Fruit fly (Drosophila melanogaster) whole organism, prepupa: ENCODE data around the gene btl.
A peak's percentile ranks its signal among the peaks of the same experiment; 100 is the strongest.

Experiments
- CG10631 ChIP-seq: fragments of 200-800 bp; sonication (Bioruptor generic); optimal IDR thresholded peaks from 2 replicates; lab custom pipeline; 2016; ENCODE audit warnings: missing biosample characterization, missing genetic modification characterization
- CG10669 ChIP-seq: fragments of 200-800 bp; sonication (Bioruptor generic); optimal IDR thresholded peaks from 3 replicates; lab custom pipeline; 2018; ENCODE audit warnings: missing biosample characterization, mild to moderate bottlenecking, missing genetic modification characterization, moderate library complexity
- CG11294 ChIP-seq: fragments of 200-800 bp; sonication (Bioruptor generic); IDR thresholded peaks from 2 replicates; pipeline ENCODE4 v1.3.6; 2022; ENCODE audit warnings: missing biosample characterization, missing genetic modification characterization
- CG11762 ChIP-seq: fragments of 200-800 bp; sonication (Bioruptor generic); optimal IDR thresholded peaks from 3 replicates; lab custom pipeline; 2016; ENCODE audit warnings: missing biosample characterization, missing genetic modification characterization; ENCODE audit not compliant: insufficient read depth
- CG15336 ChIP-seq: fragments of 200-800 bp; sonication (Bioruptor generic); IDR thresholded peaks from 2 replicates; pipeline ENCODE4 v1.3.6; 2022; ENCODE audit warnings: missing biosample characterization, missing genetic modification characterization
- CG3032 ChIP-seq: fragments of 200-800 bp; optimal IDR thresholded peaks from 2 replicates; lab custom pipeline; 2019; ENCODE audit warnings: missing biosample characterization, mild to moderate bottlenecking, missing genetic modification characterization, moderate library complexity
- CG32006 ChIP-seq: fragments of 200-800 bp; sonication (Bioruptor generic); optimal IDR thresholded peaks from 3 replicates; lab custom pipeline; 2017; ENCODE audit warnings: missing biosample characterization, mild to moderate bottlenecking, missing genetic modification characterization
- CG34406 ChIP-seq: fragments of 200-800 bp; sonication (Bioruptor generic); optimal IDR thresholded peaks from 3 replicates; lab custom pipeline; 2016; ENCODE audit warnings: missing biosample characterization, missing genetic modification characterization
- CG6163 ChIP-seq: fragments of 200-800 bp; sonication (Bioruptor generic); IDR thresholded peaks from 3 replicates; pipeline ENCODE4 v1.3.6; 2022; ENCODE audit warnings: missing biosample characterization, missing genetic modification characterization
- CG6276 ChIP-seq: fragments of 200-800 bp; sonication (Bioruptor generic); optimal IDR thresholded peaks from 2 replicates; lab custom pipeline; 2017; ENCODE audit warnings: missing biosample characterization, mild to moderate bottlenecking, missing genetic modification characterization
- CG6808 ChIP-seq: fragments of 200-800 bp; sonication (Bioruptor generic); optimal IDR thresholded peaks from 3 replicates; lab custom pipeline; 2017; ENCODE audit warnings: missing biosample characterization, missing genetic modification characterization, mild to moderate bottlenecking, moderate library complexity, missing genetic modification reagents
- CG8119 ChIP-seq: fragments of 200-800 bp; sonication (Bioruptor generic); IDR thresholded peaks from 3 replicates; pipeline ENCODE4 v1.3.6; 2022; ENCODE audit warnings: missing biosample characterization, missing genetic modification characterization
- CG8319 ChIP-seq: fragments of 200-800 bp; sonication (Bioruptor generic); optimal IDR thresholded peaks from 3 replicates; lab custom pipeline; 2016; ENCODE audit warnings: missing biosample characterization, missing genetic modification characterization
- CG8632 ChIP-seq: fragments of 200-800 bp; sonication (Bioruptor generic); optimal IDR thresholded peaks from 3 replicates; lab custom pipeline; 2016; ENCODE audit warnings: missing biosample characterization, missing genetic modification characterization
- CG9139 ChIP-seq: fragments of 200-800 bp; sonication (Bioruptor generic); optimal IDR thresholded peaks from 3 replicates; lab custom pipeline; 2017; ENCODE audit warnings: missing biosample characterization, mild to moderate bottlenecking, missing genetic modification characterization
- Eip78C ChIP-seq: fragments of 200-800 bp; sonication (Bioruptor generic); peaks from one replicate; lab custom pipeline; 2016; ENCODE audit warnings: missing biosample characterization, missing genetic modification characterization
- Eip93F ChIP-seq: fragments of 200-800 bp; sonication (Bioruptor generic); optimal IDR thresholded peaks from 2 replicates; lab custom pipeline; 2016; ENCODE audit warnings: missing biosample characterization, mild to moderate bottlenecking, missing genetic modification characterization
- Ets21C ChIP-seq: fragments of 200-800 bp; sonication (Bioruptor generic); optimal IDR thresholded peaks from 3 replicates; lab custom pipeline; 2016; ENCODE audit warnings: missing biosample characterization, missing genetic modification characterization
- Gug ChIP-seq: fragments of 200-800 bp; sonication (Bioruptor generic); IDR thresholded peaks from 2 replicates; pipeline ENCODE4 v1.3.6; 2022; ENCODE audit warnings: missing biosample characterization, missing genetic modification characterization
- Hr38 ChIP-seq: sonication (Bioruptor generic); optimal IDR thresholded peaks from 2 replicates; lab custom pipeline; 2016; ENCODE audit warnings: missing biosample characterization, missing genetic modification characterization
- Hr39 ChIP-seq: fragments of 200-800 bp; sonication (Bioruptor generic); optimal IDR thresholded peaks from 2 replicates; lab custom pipeline; 2016; ENCODE audit warnings: missing biosample characterization, missing genetic modification characterization
- Hr4 ChIP-seq: fragments of 200-800 bp; sonication (Bioruptor generic); optimal IDR thresholded peaks from 3 replicates; lab custom pipeline; 2016; ENCODE audit warnings: missing biosample characterization, missing genetic modification characterization
- Lpt ChIP-seq: fragments of 200-800 bp; sonication (Bioruptor generic); optimal IDR thresholded peaks from 3 replicates; lab custom pipeline; 2016; ENCODE audit warnings: missing biosample characterization, missing genetic modification characterization
- Met ChIP-seq: fragments of 200-800 bp; sonication (Bioruptor generic); optimal IDR thresholded peaks from 3 replicates; lab custom pipeline; 2016; ENCODE audit warnings: missing biosample characterization, missing genetic modification characterization
- OdsH ChIP-seq: fragments of 200-800 bp; sonication (Bioruptor generic); optimal IDR thresholded peaks from 3 replicates; lab custom pipeline; 2016; ENCODE audit warnings: missing biosample characterization, missing genetic modification characterization
- Sox102F ChIP-seq: fragments of 200-800 bp; sonication (Bioruptor generic); optimal IDR thresholded peaks from 2 replicates; lab custom pipeline; 2016; ENCODE audit warnings: missing biosample characterization, mild to moderate bottlenecking, missing genetic modification characterization
- Sox14 ChIP-seq: fragments of 200-800 bp; sonication (Bioruptor generic); optimal IDR thresholded peaks from 3 replicates; lab custom pipeline; 2016; ENCODE audit warnings: missing biosample characterization, missing genetic modification characterization
- Sox15 ChIP-seq: fragments of 200-800 bp; sonication (Bioruptor generic); optimal IDR thresholded peaks from 3 replicates; lab custom pipeline; 2016; ENCODE audit warnings: missing biosample characterization, missing genetic modification characterization
- achi ChIP-seq: fragments of 200-800 bp; sonication (Bioruptor generic); optimal IDR thresholded peaks from 3 replicates; lab custom pipeline; 2016; ENCODE audit warnings: missing biosample characterization, missing genetic modification characterization
- acj6 ChIP-seq: fragments of 200-800 bp; sonication (Bioruptor generic); optimal IDR thresholded peaks from 3 replicates; lab custom pipeline; 2016; ENCODE audit warnings: missing biosample characterization, missing genetic modification characterization
- cyc ChIP-seq: fragments of 200-800 bp; sonication (Bioruptor generic); optimal IDR thresholded peaks from 3 replicates; lab custom pipeline; 2016; ENCODE audit warnings: missing biosample characterization, missing genetic modification characterization
- dac ChIP-seq: fragments of 200-800 bp; sonication (Bioruptor generic); optimal IDR thresholded peaks from 2 replicates; lab custom pipeline; 2017; ENCODE audit warnings: missing biosample characterization, mild to moderate bottlenecking, missing genetic modification characterization
- dsx ChIP-seq: fragments of 200-800 bp; optimal IDR thresholded peaks from 3 replicates; lab custom pipeline; 2019; ENCODE audit warnings: missing biosample characterization, mild to moderate bottlenecking, missing genetic modification characterization, moderate library complexity; ENCODE audit not compliant: poor library complexity, severe bottlenecking
- eg ChIP-seq: fragments of 200-800 bp; sonication (Bioruptor generic); IDR thresholded peaks from 3 replicates; pipeline ENCODE4 v1.3.6; 2022; ENCODE audit warnings: missing biosample characterization, missing genetic modification characterization
- esn ChIP-seq: fragments of 200-800 bp; sonication (Bioruptor generic); optimal IDR thresholded peaks from 2 replicates; lab custom pipeline; 2016; ENCODE audit warnings: missing biosample characterization, mild to moderate bottlenecking, missing genetic modification characterization, moderate library complexity
- fd59A ChIP-seq: fragments of 200-800 bp; sonication (Bioruptor generic); optimal IDR thresholded peaks from 2 replicates; lab custom pipeline; 2017; ENCODE audit warnings: missing biosample characterization, mild to moderate bottlenecking, missing genetic modification characterization, missing genetic modification reagents
- fd85E ChIP-seq: fragments of 200-800 bp; sonication (Bioruptor generic); optimal IDR thresholded peaks from 3 replicates; lab custom pipeline; 2016; ENCODE audit warnings: missing biosample characterization, missing genetic modification characterization
- fkh ChIP-seq: fragments of 200-800 bp; sonication (Bioruptor generic); optimal IDR thresholded peaks from 3 replicates; lab custom pipeline; 2017; ENCODE audit warnings: missing biosample characterization, mild to moderate bottlenecking, missing genetic modification characterization, moderate library complexity
- lz ChIP-seq: fragments of 200-800 bp; sonication (Bioruptor generic); optimal IDR thresholded peaks from 3 replicates; lab custom pipeline; 2016; ENCODE audit warnings: missing biosample characterization, missing genetic modification characterization
- net ChIP-seq: fragments of 200-800 bp; sonication (Bioruptor generic); optimal IDR thresholded peaks from 3 replicates; lab custom pipeline; 2016; ENCODE audit warnings: missing biosample characterization, missing genetic modification characterization
- salr ChIP-seq, 2 experiments: fragments of 200-800 bp; sonication (Bioruptor generic); optimal IDR thresholded peaks; 3 replicates each; lab custom pipeline; 2016 to 2018; ENCODE audit warnings: missing biosample characterization in 2 of 2, missing genetic modification characterization in 2 of 2, mild to moderate bottlenecking in 1 of 2
- spab ChIP-seq: fragments of 200-800 bp; sonication (Bioruptor generic); optimal IDR thresholded peaks from 2 replicates; lab custom pipeline; 2017; ENCODE audit warnings: missing biosample characterization, mild to moderate bottlenecking, missing genetic modification characterization, missing genetic modification reagents
- ss ChIP-seq, 2 experiments: fragments of 200-800 bp; sonication (Bioruptor generic); optimal IDR thresholded peaks; 2 replicates in 1 of 2; 3 replicates in 1 of 2; lab custom pipeline; 2017 to 2018; ENCODE audit warnings: mild to moderate bottlenecking in 2 of 2, missing biosample characterization in 2 of 2, missing genetic modification characterization in 2 of 2, moderate library complexity in 1 of 2
- svp ChIP-seq: fragments of 200-800 bp; sonication (Bioruptor generic); peaks from one replicate; lab custom pipeline; 2016; ENCODE audit warnings: missing biosample characterization, missing genetic modification characterization
- topi ChIP-seq: fragments of 200-800 bp; sonication (Bioruptor generic); optimal IDR thresholded peaks from 3 replicates; lab custom pipeline; 2016; ENCODE audit warnings: missing biosample characterization, missing genetic modification characterization
- vri ChIP-seq: fragments of 200-800 bp; sonication (Bioruptor generic); optimal IDR thresholded peaks from 3 replicates; lab custom pipeline; 2016; ENCODE audit warnings: missing biosample characterization, mild to moderate bottlenecking, missing genetic modification characterization

btl gene

DNA sequence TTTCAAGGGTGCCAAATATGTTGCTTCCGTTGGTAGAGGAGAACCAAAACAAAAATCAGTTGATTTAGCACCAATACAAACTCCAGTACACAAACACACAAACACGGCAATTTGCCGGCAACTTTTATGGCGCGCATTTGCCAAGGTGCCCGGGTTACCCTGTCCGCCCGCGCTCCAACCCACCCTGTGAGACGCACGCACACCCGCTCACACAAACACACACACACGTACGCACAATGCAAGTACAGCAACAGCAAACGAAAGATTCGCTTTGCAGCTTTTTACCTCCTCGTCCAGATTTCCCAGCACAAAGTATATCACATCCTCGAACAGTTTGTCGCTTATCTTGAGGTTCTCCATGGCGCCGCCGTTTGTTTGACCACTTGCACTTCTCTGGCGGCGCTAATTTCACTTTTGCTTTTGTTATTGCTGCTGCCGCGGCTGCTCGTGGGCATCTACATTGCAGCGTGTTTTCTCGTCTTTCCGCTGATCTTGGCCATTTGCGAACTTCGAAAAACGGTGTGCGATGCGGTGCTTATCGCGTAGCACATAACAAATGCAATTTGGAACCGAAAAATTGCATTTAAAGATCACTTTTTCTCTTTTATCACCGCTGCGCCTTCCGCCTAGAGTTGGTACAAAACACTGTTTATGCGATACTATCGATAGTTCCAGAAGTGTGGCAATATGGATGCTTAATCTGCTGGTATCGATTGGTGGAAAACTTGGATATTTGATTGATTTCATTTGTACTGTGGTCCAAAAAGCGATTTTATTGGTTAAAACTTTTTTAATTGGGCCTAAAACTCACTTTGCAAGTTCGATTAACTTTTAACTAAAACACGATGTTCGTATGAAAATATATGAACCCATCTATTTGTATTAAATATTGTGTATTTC is 46.8 kb upstream of the btl start, which contains the start of gene Ptip (continued):
- TF ChIP-seq CG8632 (peak; percentile 19), Sox15 (no peak), dac (GFP tag; lab: Kevin White, UChicago) (peak; percentile 30)

- TF ChIP-seq topi (GFP tag; lab: Kevin White, UChicago) = no peak
- TF ChIP-seq CG11762 (GFP tag; lab: Kevin White, UChicago) = peak; percentile 17
- TF ChIP-seq esn = peak; percentile 20
- no peak; the same call in 2 of the 3 replicates for TF ChIP-seq CG8119
- peak; percentile 35 for TF ChIP-seq CG3032 (tag; lab: Kevin White, UChicago)
- TF ChIP-seq ss (GFP tag; optimal IDR thresholded peaks at IDR 0.05; lab: Kevin White, UChicago) = peak; percentile 64
- peak; percentile 54 for TF ChIP-seq vri (GFP tag; lab: Kevin White, UChicago)
- peak; percentile 63 for TF ChIP-seq CG6808 (GFP tag; lab: Kevin White, UChicago)
- TF ChIP-seq lz (GFP tag; lab: Kevin White, UChicago) = peak; percentile 12
- TF ChIP-seq eg = no peak
- peak; percentile 52 for TF ChIP-seq Sox14 (GFP tag; lab: Kevin White, UChicago)
- no peak for TF ChIP-seq fd85E (GFP tag; lab: Kevin White, UChicago)
- no peak for TF ChIP-seq Ets21C (GFP tag; lab: Kevin White, UChicago)
- TF ChIP-seq Sox102F (GFP tag; lab: Kevin White, UChicago) = peak; percentile 8
- TF ChIP-seq CG8319 = no peak
- no peak for TF ChIP-seq Lpt
- TF ChIP-seq Hr39 (GFP tag; lab: Kevin White, UChicago) = peak; percentile 18
- peak; percentile 74 for TF ChIP-seq svp (GFP tag; lab: Kevin White, UChicago)
- TF ChIP-seq CG10669 (GFP tag; lab: Kevin White, UChicago) = peak; percentile 19
- TF ChIP-seq Hr38 (GFP tag; lab: Kevin White, UChicago) = no peak
- TF ChIP-seq CG11294 (GFP tag; lab: Robert Waterston, UW) = no peak; the same call in 1 of the 2 replicates
- TF ChIP-seq net = peak; percentile 3
- TF ChIP-seq CG6163 (GFP tag; lab: Robert Waterston, UW) = peak; percentile 19
- TF ChIP-seq fkh (GFP tag; lab: Kevin White, UChicago) = peak; percentile 81
- no peak; the same call in 1 of the 2 replicates for TF ChIP-seq CG15336
- peak; percentile 25 for TF ChIP-seq dsx
- TF ChIP-seq CG6276 (GFP tag; lab: Kevin White, UChicago) = no peak
- peak; percentile 8 for TF ChIP-seq cyc (GFP tag; lab: Kevin White, UChicago)
- TF ChIP-seq achi (GFP tag; lab: Kevin White, UChicago) = peak; percentile 22
- TF ChIP-seq fd59A (GFP tag; lab: Kevin White, UChicago) = no peak
- TF ChIP-seq Met (GFP tag; lab: Kevin White, UChicago) = peak; percentile 11
- peak; percentile 14 for TF ChIP-seq CG34406
- TF ChIP-seq acj6 (GFP tag; lab: Kevin White, UChicago) = peak; percentile 25
- peak; percentile 74 for TF ChIP-seq Eip78C (GFP tag; lab: Kevin White, UChicago)
- TF ChIP-seq salr (GFP tag; optimal IDR thresholded peaks at IDR 0.05; lab: Kevin White, UChicago) = no peak
- peak; percentile 41 for TF ChIP-seq Eip93F (GFP tag; lab: Kevin White, UChicago)
- TF ChIP-seq Hr4 = peak; percentile 44
- TF ChIP-seq Gug (GFP tag; lab: Robert Waterston, UW) = no peak
- TF ChIP-seq CG32006 (GFP tag; lab: Kevin White, UChicago) = peak; percentile 48
- TF ChIP-seq dac (GFP tag; lab: Kevin White, UChicago) = peak; percentile 4
- TF ChIP-seq spab (GFP tag; lab: Kevin White, UChicago) = no peak
- TF ChIP-seq CG9139 = peak; percentile 35
- peak; percentile 39 for TF ChIP-seq OdsH (GFP tag; lab: Kevin White, UChicago)
- TF ChIP-seq CG10631 (GFP tag; lab: Kevin White, UChicago) = peak; percentile 46
Measured at dm6 chr3L:14031171-14032126, 44.1 kb upstream of the btl start, which contains the start of the genes CG6650 and endos. Gene CG6650 (plus strand): TSS chr3L:14031450. Gene endos (minus strand): TSS chr3L:14031706.
